Worm (Caenorhabditis elegans) whole organism, late embryonic: ENCODE data around the gene C34E11.4.

Source experiments
- C08G9.2 ChIP-seq: sonication (generic microtip); optimal IDR thresholded peaks from 2 replicates; lab custom pipeline; 2016; ENCODE audit warnings: mild to moderate bottlenecking, missing genetic modification characterization, moderate library complexity, missing compliant biosample characterization
- K09A11.1 ChIP-seq: sonication (generic microtip); optimal IDR thresholded peaks from 2 replicates; lab custom pipeline; 2017; ENCODE audit warnings: antibody characterized with exemption, mild to moderate bottlenecking, missing genetic modification characterization, missing compliant biosample characterization; ENCODE audit not compliant: insufficient read depth
- T23F11.4 ChIP-seq: fragments of 200-800 bp; sonication (Bioruptor generic); optimal IDR thresholded peaks from 2 replicates; lab custom pipeline; 2018; ENCODE audit warnings: mild to moderate bottlenecking, missing genetic modification characterization, missing compliant biosample characterization
- ahr-1 ChIP-seq: sonication (generic microtip); optimal IDR thresholded peaks from 2 replicates; lab custom pipeline; 2016; ENCODE audit warnings: missing genetic modification characterization, missing compliant biosample characterization
- ceh-19 ChIP-seq: fragments of 200-800 bp; sonication (Bioruptor generic); optimal IDR thresholded peaks from 2 replicates; lab custom pipeline; 2018; ENCODE audit warnings: mild to moderate bottlenecking, missing genetic modification characterization, missing compliant biosample characterization
- ceh-2 ChIP-seq: sonication (generic microtip); optimal IDR thresholded peaks from 2 replicates; lab custom pipeline; 2016; ENCODE audit warnings: missing genotype, missing genetic modification characterization, missing compliant biosample characterization
- ceh-24 ChIP-seq: sonication (generic microtip); optimal IDR thresholded peaks from 2 replicates; lab custom pipeline; 2016; ENCODE audit warnings: mild to moderate bottlenecking, missing genetic modification characterization, missing compliant biosample characterization
- ceh-31 ChIP-seq: sonication (generic microtip); optimal IDR thresholded peaks from 2 replicates; lab custom pipeline; 2016; ENCODE audit warnings: missing genetic modification characterization, missing compliant biosample characterization
- ceh-34 ChIP-seq: sonication (generic microtip); optimal IDR thresholded peaks from 2 replicates; lab custom pipeline; 2016; ENCODE audit warnings: mild to moderate bottlenecking, missing genetic modification characterization, missing compliant biosample characterization
- ceh-45 ChIP-seq: fragments of 200-800 bp; sonication (Bioruptor generic); IDR thresholded peaks from 2 replicates; pipeline ENCODE4 v1.3.6; 2022; ENCODE audit warnings: missing genetic modification reagents, missing genetic modification characterization, missing compliant biosample characterization
- ceh-48 ChIP-seq: sonication (generic microtip); optimal IDR thresholded peaks from 2 replicates; lab custom pipeline; 2016; ENCODE audit warnings: missing genetic modification characterization, inconsistent platforms, missing compliant biosample characterization
- ceh-6 ChIP-seq: fragments of 200-800 bp; sonication (Bioruptor generic); optimal IDR thresholded peaks from 2 replicates; lab custom pipeline; 2018; ENCODE audit warnings: mild to moderate bottlenecking, missing genetic modification characterization, missing compliant biosample characterization
- ets-4 ChIP-seq: sonication (generic microtip); optimal IDR thresholded peaks from 2 replicates; lab custom pipeline; 2016; ENCODE audit warnings: missing genetic modification characterization, missing compliant biosample characterization
- eyg-1 ChIP-seq: sonication (generic microtip); optimal IDR thresholded peaks from 2 replicates; lab custom pipeline; 2016; ENCODE audit warnings: missing genotype, missing genetic modification characterization, missing compliant biosample characterization
- fax-1 ChIP-seq: sonication (generic microtip); optimal IDR thresholded peaks from 2 replicates; lab custom pipeline; 2016; ENCODE audit warnings: missing genotype, missing genetic modification characterization, missing compliant biosample characterization
- fkh-10 ChIP-seq: fragments of 150-350 bp; optimal IDR thresholded peaks from 2 replicates; lab custom pipeline; 2014; ENCODE audit warnings: missing biosample characterization, missing genetic modification reagents, missing genetic modification characterization
- gmeb-2 ChIP-seq: sonication (generic microtip); optimal IDR thresholded peaks from 2 replicates; lab custom pipeline; 2016; ENCODE audit warnings: missing genetic modification characterization, inconsistent platforms, missing compliant biosample characterization
- hlh-13 ChIP-seq: fragments of 200-800 bp; sonication (Bioruptor generic); optimal IDR thresholded peaks from 2 replicates; lab custom pipeline; 2018; ENCODE audit warnings: mild to moderate bottlenecking, missing genetic modification characterization, missing compliant biosample characterization
- hlh-15 ChIP-seq: sonication (generic microtip); optimal IDR thresholded peaks from 2 replicates; lab custom pipeline; 2016; ENCODE audit warnings: missing genetic modification characterization, missing compliant biosample characterization
- hlh-6 ChIP-seq: sonication (generic microtip); optimal IDR thresholded peaks from 2 replicates; lab custom pipeline; 2016; ENCODE audit warnings: missing genotype, missing genetic modification characterization, missing compliant biosample characterization
- hlh-8 ChIP-seq: sonication (generic microtip); optimal IDR thresholded peaks from 2 replicates; lab custom pipeline; 2016; ENCODE audit warnings: missing genotype, missing genetic modification characterization, missing compliant biosample characterization
- lin-11 ChIP-seq: fragments of 200-800 bp; sonication (Bioruptor generic); optimal IDR thresholded peaks from 2 replicates; lab custom pipeline; 2018; ENCODE audit warnings: mild to moderate bottlenecking, missing genetic modification characterization, missing compliant biosample characterization
- madf-2 ChIP-seq: sonication (generic microtip); optimal IDR thresholded peaks from 2 replicates; lab custom pipeline; 2017; ENCODE audit warnings: missing genetic modification characterization, missing compliant biosample characterization
- mec-3 ChIP-seq: sonication (generic microtip); optimal IDR thresholded peaks from 2 replicates; lab custom pipeline; 2016; ENCODE audit warnings: borderline replicate concordance, missing genetic modification characterization, missing compliant biosample characterization
- nhr-11 ChIP-seq: fragments of 150-350 bp; optimal IDR thresholded peaks from 2 replicates; lab custom pipeline; 2014; ENCODE audit warnings: missing biosample characterization, missing genetic modification characterization
- npax-4 ChIP-seq: sonication (generic microtip); optimal IDR thresholded peaks from 2 replicates; lab custom pipeline; 2016; ENCODE audit warnings: missing genetic modification characterization, missing compliant biosample characterization
- pag-3 ChIP-seq: sonication (generic microtip); optimal IDR thresholded peaks from 2 replicates; lab custom pipeline; 2016; ENCODE audit warnings: missing compliant biosample characterization, missing genetic modification characterization, borderline replicate concordance
- pat-9 ChIP-seq: fragments of 200-800 bp; sonication (Bioruptor generic); optimal IDR thresholded peaks from 2 replicates; lab custom pipeline; 2018; ENCODE audit warnings: mild to moderate bottlenecking, missing genetic modification characterization, moderate library complexity, missing compliant biosample characterization
- pha-4 ChIP-seq: fragments of 150-350 bp; optimal IDR thresholded peaks from 2 replicates; lab custom pipeline; 2018; ENCODE audit warnings: missing biosample characterization, missing genetic modification reagents, missing genetic modification characterization
- ref-2 ChIP-seq: sonication (generic microtip); optimal IDR thresholded peaks from 2 replicates; lab custom pipeline; 2016; ENCODE audit warnings: missing genetic modification characterization, missing compliant biosample characterization
- rnt-1 ChIP-seq: sonication (generic microtip); optimal IDR thresholded peaks from 2 replicates; lab custom pipeline; 2016; ENCODE audit warnings: missing genetic modification characterization, missing compliant biosample characterization
- tbx-7 ChIP-seq: sonication (generic microtip); optimal IDR thresholded peaks from 2 replicates; lab custom pipeline; 2016; ENCODE audit warnings: missing genotype, missing genetic modification characterization, missing compliant biosample characterization
- unc-42 ChIP-seq: sonication (generic microtip); optimal IDR thresholded peaks from 2 replicates; lab custom pipeline; 2016; ENCODE audit warnings: missing genotype, missing genetic modification characterization, missing compliant biosample characterization
- unc-55 ChIP-seq: sonication (generic microtip); optimal IDR thresholded peaks from 2 replicates; lab custom pipeline; 2017; ENCODE audit warnings: missing biosample characterization, missing genetic modification reagents, missing genetic modification characterization

Gene C34E11.4

DNA sequence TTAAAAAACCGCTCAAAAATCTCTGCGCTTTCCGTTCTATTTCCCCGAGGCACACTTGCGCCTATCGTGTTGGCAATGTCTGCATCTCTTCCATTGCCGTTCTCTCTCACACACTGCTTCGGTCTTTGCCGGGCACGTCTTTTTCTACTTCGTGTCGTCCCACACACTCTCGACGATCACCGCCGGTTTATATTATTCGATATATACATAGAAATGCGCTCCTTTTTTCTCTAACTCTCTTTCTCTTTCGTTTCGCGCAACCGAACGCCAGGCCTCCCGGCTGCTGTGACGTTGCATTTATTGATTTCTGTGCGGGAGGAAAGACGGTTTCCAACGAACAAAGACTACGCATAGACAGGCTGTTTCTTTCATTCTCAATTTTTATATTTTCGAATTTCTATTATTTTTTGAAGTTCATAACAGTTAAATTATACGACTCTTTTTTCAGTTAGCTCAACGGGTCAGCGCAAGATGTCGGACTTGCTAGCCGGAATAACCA is 5.9 kb upstream of the C34E11.4 start, which contains the start of gene rsd-3 (continued):
- TF ChIP-seq ceh-31 (peak; percentile 77), ceh-19 (no peak)
- TF ChIP-seq, all 69 proteins: peak for 14

DNA sequence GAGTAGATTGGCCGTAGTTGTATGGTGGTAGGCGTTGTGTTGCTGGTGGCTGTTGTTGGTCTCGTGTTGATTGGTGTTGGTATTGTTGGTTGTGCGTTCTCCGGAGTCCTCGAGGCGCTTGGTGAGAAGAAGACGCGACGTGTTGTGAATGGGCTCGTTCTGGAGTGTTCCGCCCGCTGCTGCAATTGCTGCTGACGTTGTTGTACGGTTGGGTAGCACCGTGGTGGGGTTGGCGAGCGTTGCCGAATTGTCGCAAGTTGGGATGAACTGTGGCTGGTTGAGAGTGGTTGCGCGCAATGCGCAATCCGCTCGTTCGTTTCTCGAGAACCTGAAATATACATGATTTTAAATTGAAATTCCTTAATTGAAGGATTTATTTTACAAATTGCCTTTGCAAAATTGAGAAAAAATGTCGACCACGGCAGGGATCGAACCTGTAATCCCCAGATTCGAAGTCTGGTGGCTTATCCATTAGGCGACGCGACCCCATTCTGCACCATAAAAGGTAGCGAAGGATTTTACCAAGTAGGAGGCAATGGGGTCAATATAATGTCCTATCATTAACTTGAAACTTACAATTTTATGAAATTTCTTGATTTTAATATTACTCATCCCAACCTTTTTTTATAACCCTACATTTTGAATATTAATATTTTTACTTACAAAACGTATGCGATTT is 2.3 kb downstream of the C34E11.4 start:
- TF ChIP-seq ceh-24 (tag; lab: Kevin White, UChicago) (no peak), pha-4 (tag; lab: Kevin White, UChicago) (no peak), fkh-10 (no peak), pag-3 (tag; lab: Kevin White, UChicago) (no peak)

DNA sequence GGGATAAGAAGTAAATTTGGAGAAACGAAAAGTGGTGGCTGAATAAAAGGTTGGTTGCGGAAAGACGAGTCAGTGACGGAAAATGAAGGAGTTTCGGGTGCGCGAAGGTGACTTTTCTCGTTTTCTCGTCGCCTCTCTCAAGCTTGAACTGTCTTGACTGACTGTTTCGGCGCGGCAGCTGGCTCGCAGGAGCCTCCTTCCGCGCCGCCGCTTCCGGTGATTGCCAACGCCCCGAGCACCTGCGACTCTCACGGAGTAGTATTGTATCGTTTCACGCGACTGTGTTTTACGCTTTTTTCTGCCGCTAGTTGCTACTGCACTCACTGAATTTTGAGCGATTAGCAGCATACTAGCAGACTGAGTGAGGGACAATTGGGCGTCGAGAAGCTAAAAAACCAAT is 10.7 kb downstream of the C34E11.4 start, which contains the start of gene C34E11.2:
C34E11.2 (minus strand) TSS at position 84 of the 400 bp plus-strand sequence.
- TF ChIP-seq T23F11.4 = no peak
- no peak for TF ChIP-seq ceh-2 (tag; lab: Kevin White, UChicago)
- TF ChIP-seq ceh-34 (tag; lab: Kevin White, UChicago) = peak; percentile 7

DNA sequence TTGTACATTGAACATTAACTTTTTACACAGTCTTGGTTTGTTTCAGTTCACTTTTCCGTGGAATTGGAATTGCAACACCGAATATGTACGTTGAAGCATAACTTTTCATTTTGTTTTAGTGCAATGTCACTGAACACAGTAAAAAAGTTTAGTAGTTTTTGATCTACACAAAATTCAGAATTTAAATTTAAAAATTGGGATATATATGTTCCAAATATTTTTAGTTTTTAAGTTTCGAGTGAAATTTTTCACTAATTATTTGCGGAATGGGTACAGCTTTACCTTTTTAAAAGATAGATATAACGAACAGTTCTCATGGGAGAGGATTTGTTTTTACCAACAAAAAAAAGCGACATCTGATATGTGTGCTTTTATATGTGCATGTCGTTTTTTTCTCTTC is 12.8 kb downstream of the C34E11.4 start:
- TF ChIP-seq ceh-6 (no peak), K09A11.1 (no peak), pat-9 (tag; lab: Kevin White, UChicago) (no peak), fax-1 (tag; lab: Kevin White, UChicago) (no peak), mec-3 (tag; lab: Kevin White, UChicago) (no peak), C08G9.2 (no peak), hlh-8 (tag; lab: Kevin White, UChicago) (no peak), npax-4 (tag; lab: Kevin White, UChicago) (no peak), ceh-31 (no peak), ceh-48 (tag; lab: Kevin White, UChicago) (no peak), ets-4 (tag; lab: Kevin White, UChicago) (no peak), gmeb-2 (tag; lab: Kevin White, UChicago) (no peak), rnt-1 (tag; lab: Kevin White, UChicago) (no peak), hlh-15 (tag; lab: Kevin White, UChicago) (no peak), ahr-1 (no peak), ref-2 (no peak), lin-11 (tag; lab: Kevin White, UChicago) (no peak), nhr-11 (tag; lab: Kevin White, UChicago) (no peak)

DNA sequence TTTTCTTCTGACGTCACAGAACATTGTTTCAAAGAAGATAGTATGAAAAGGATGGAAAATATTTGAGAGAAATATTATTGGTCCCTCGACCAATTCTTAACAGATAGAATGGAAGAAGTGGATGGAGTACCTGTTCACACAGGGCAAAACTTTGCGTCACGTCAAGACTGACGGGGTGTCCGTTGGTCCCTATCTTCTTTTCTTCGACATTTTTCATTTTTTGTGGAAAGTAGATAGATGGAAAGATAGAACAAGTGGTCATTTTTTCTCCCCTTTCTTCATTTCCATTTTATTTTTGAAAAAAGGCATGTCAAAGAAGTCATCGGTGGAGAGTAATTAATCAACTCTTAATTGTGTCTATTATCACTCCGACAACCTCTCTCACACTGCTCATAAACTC is 14.7 kb downstream of the C34E11.4 start:
- TF ChIP-seq unc-55 (peak; percentile 5), ceh-45 (GFP tag; lab: Robert Waterston, UW) (no peak)

DNA sequence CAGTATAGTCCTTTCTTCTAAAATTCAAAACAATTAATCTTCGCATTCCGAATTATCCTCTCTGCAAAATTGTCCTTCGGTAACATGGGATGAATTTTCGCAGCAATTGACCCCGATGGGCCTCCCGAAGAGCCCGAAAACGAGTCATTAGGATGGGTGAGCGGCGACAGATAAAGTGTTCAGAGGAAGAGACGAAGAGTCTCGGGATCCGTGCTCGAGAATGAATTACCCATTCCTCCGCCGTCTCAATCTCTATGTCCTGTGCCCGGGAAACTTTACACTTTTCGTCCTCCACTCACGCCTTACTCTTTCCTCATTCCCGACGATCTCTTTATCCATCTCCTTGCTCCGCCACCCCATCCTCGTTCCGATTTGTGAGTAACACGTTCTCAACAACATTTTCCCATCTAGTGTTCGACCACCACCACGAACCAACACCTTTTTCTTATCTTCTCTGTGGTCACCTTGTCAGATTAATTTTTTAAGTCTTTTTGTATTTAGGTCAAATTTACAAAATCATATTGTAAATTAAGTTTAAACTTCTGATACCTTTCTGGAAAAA is 17.2 kb downstream of the C34E11.4 start:
- TF ChIP-seq tbx-7 (tag; lab: Kevin White, UChicago) (no peak), hlh-6 (tag; lab: Kevin White, UChicago) (no peak), eyg-1 (tag; lab: Kevin White, UChicago) (no peak), rnt-1 (tag; lab: Kevin White, UChicago) (peak; percentile 1), unc-42 (tag; lab: Kevin White, UChicago) (no peak), madf-2 (no peak), hlh-13 (GFP tag; lab: Kevin White, UChicago) (no peak), ceh-34 (tag; lab: Kevin White, UChicago) (peak; percentile 16), C08G9.2 (no peak), pat-9 (tag; lab: Kevin White, UChicago) (peak; percentile 28), K09A11.1 (no peak), hlh-15 (tag; lab: Kevin White, UChicago) (no peak)
